Worm (Caenorhabditis elegans) whole organism, late embryonic: Measurements from ENCODE around the gene F40E10.5.

Source experiments
- C08G9.2 ChIP-seq: sonication (generic microtip); optimal IDR thresholded peaks from 2 replicates; lab custom pipeline; 2016; ENCODE audit warnings: mild to moderate bottlenecking, missing genetic modification characterization, moderate library complexity, missing compliant biosample characterization
- C38D4.7 ChIP-seq: fragments of 200-800 bp; sonication (Bioruptor generic); optimal IDR thresholded peaks from 2 replicates; lab custom pipeline; 2018; ENCODE audit warnings: mild to moderate bottlenecking, missing genetic modification characterization, moderate library complexity, missing compliant biosample characterization
- F13H6.1 ChIP-seq: sonication (generic microtip); optimal IDR thresholded peaks from 2 replicates; lab custom pipeline; 2016; ENCODE audit warnings: missing genetic modification characterization, missing compliant biosample characterization
- K09A11.1 ChIP-seq: sonication (generic microtip); optimal IDR thresholded peaks from 2 replicates; lab custom pipeline; 2017; ENCODE audit warnings: antibody characterized with exemption, mild to moderate bottlenecking, missing genetic modification characterization, missing compliant biosample characterization; ENCODE audit not compliant: insufficient read depth
- Y22D7AL.16 ChIP-seq: sonication (generic microtip); optimal IDR thresholded peaks from 2 replicates; lab custom pipeline; 2016; ENCODE audit warnings: missing genetic modification characterization, missing compliant biosample characterization
- ceh-14 ChIP-seq: sonication (generic microtip); optimal IDR thresholded peaks from 2 replicates; lab custom pipeline; 2016; ENCODE audit warnings: missing genotype, missing genetic modification characterization, missing compliant biosample characterization
- ceh-18 ChIP-seq: sonication (generic microtip); optimal IDR thresholded peaks from 2 replicates; lab custom pipeline; 2016; ENCODE audit warnings: missing genetic modification characterization, missing compliant biosample characterization
- ceh-19 ChIP-seq: fragments of 200-800 bp; sonication (Bioruptor generic); optimal IDR thresholded peaks from 2 replicates; lab custom pipeline; 2018; ENCODE audit warnings: mild to moderate bottlenecking, missing genetic modification characterization, missing compliant biosample characterization
- ceh-2 ChIP-seq: sonication (generic microtip); optimal IDR thresholded peaks from 2 replicates; lab custom pipeline; 2016; ENCODE audit warnings: missing genotype, missing genetic modification characterization, missing compliant biosample characterization
- ceh-31 ChIP-seq: sonication (generic microtip); optimal IDR thresholded peaks from 2 replicates; lab custom pipeline; 2016; ENCODE audit warnings: missing genetic modification characterization, missing compliant biosample characterization
- ceh-45 ChIP-seq: fragments of 200-800 bp; sonication (Bioruptor generic); IDR thresholded peaks from 2 replicates; pipeline ENCODE4 v1.3.6; 2022; ENCODE audit warnings: missing genetic modification reagents, missing genetic modification characterization, missing compliant biosample characterization
- ceh-6 ChIP-seq: fragments of 200-800 bp; sonication (Bioruptor generic); optimal IDR thresholded peaks from 2 replicates; lab custom pipeline; 2018; ENCODE audit warnings: mild to moderate bottlenecking, missing genetic modification characterization, missing compliant biosample characterization
- ceh-9 ChIP-seq: sonication (generic microtip); optimal IDR thresholded peaks from 2 replicates; lab custom pipeline; 2016; ENCODE audit warnings: mild to moderate bottlenecking, missing genetic modification characterization, inconsistent platforms, missing compliant biosample characterization
- che-1 ChIP-seq: sonication (generic microtip); optimal IDR thresholded peaks from 2 replicates; lab custom pipeline; 2016; ENCODE audit warnings: mild to moderate bottlenecking, missing genetic modification characterization, missing compliant biosample characterization
- dmd-4 ChIP-seq: sonication (generic microtip); optimal IDR thresholded peaks from 2 replicates; lab custom pipeline; 2016; ENCODE audit warnings: borderline replicate concordance, missing genetic modification characterization, missing compliant biosample characterization
- dve-1 ChIP-seq: sonication (generic microtip); optimal IDR thresholded peaks from 2 replicates; lab custom pipeline; 2017; ENCODE audit warnings: antibody characterized with exemption, mild to moderate bottlenecking, missing genetic modification characterization, missing compliant biosample characterization
- elt-2 ChIP-seq: sonication (generic microtip); optimal IDR thresholded peaks from 2 replicates; lab custom pipeline; 2016; ENCODE audit warnings: missing genetic modification reagents, missing genetic modification characterization, missing compliant biosample characterization
- elt-4 ChIP-seq: sonication (generic microtip); optimal IDR thresholded peaks from 2 replicates; lab custom pipeline; 2016; ENCODE audit warnings: missing genetic modification characterization, missing compliant biosample characterization
- ets-4 ChIP-seq: sonication (generic microtip); optimal IDR thresholded peaks from 2 replicates; lab custom pipeline; 2016; ENCODE audit warnings: missing genetic modification characterization, missing compliant biosample characterization
- eyg-1 ChIP-seq: sonication (generic microtip); optimal IDR thresholded peaks from 2 replicates; lab custom pipeline; 2016; ENCODE audit warnings: missing genotype, missing genetic modification characterization, missing compliant biosample characterization
- fax-1 ChIP-seq: sonication (generic microtip); optimal IDR thresholded peaks from 2 replicates; lab custom pipeline; 2016; ENCODE audit warnings: missing genotype, missing genetic modification characterization, missing compliant biosample characterization
- fkh-10 ChIP-seq: fragments of 150-350 bp; optimal IDR thresholded peaks from 2 replicates; lab custom pipeline; 2014; ENCODE audit warnings: missing biosample characterization, missing genetic modification reagents, missing genetic modification characterization
- gmeb-2 ChIP-seq: sonication (generic microtip); optimal IDR thresholded peaks from 2 replicates; lab custom pipeline; 2016; ENCODE audit warnings: missing genetic modification characterization, inconsistent platforms, missing compliant biosample characterization
- hlh-13 ChIP-seq: fragments of 200-800 bp; sonication (Bioruptor generic); optimal IDR thresholded peaks from 2 replicates; lab custom pipeline; 2018; ENCODE audit warnings: mild to moderate bottlenecking, missing genetic modification characterization, missing compliant biosample characterization
- hlh-15 ChIP-seq: sonication (generic microtip); optimal IDR thresholded peaks from 2 replicates; lab custom pipeline; 2016; ENCODE audit warnings: missing genetic modification characterization, missing compliant biosample characterization
- hlh-8 ChIP-seq: sonication (generic microtip); optimal IDR thresholded peaks from 2 replicates; lab custom pipeline; 2016; ENCODE audit warnings: missing genotype, missing genetic modification characterization, missing compliant biosample characterization
- lin-11 ChIP-seq: fragments of 200-800 bp; sonication (Bioruptor generic); optimal IDR thresholded peaks from 2 replicates; lab custom pipeline; 2018; ENCODE audit warnings: mild to moderate bottlenecking, missing genetic modification characterization, missing compliant biosample characterization
- madf-2 ChIP-seq: sonication (generic microtip); optimal IDR thresholded peaks from 2 replicates; lab custom pipeline; 2017; ENCODE audit warnings: missing genetic modification characterization, missing compliant biosample characterization
- nfya-1 ChIP-seq: sonication (generic microtip); optimal IDR thresholded peaks from 2 replicates; lab custom pipeline; 2017; ENCODE audit warnings: missing genetic modification characterization, mild to moderate bottlenecking, missing compliant biosample characterization, antibody characterized with exemption, moderate library complexity
- nhr-11 ChIP-seq: fragments of 150-350 bp; optimal IDR thresholded peaks from 2 replicates; lab custom pipeline; 2014; ENCODE audit warnings: missing biosample characterization, missing genetic modification characterization
- npax-4 ChIP-seq: sonication (generic microtip); optimal IDR thresholded peaks from 2 replicates; lab custom pipeline; 2016; ENCODE audit warnings: missing genetic modification characterization, missing compliant biosample characterization
- odd-2 ChIP-seq: sonication (generic microtip); optimal IDR thresholded peaks from 2 replicates; lab custom pipeline; 2017; ENCODE audit warnings: antibody characterized with exemption, mild to moderate bottlenecking, missing genetic modification characterization, missing compliant biosample characterization
- pag-3 ChIP-seq: sonication (generic microtip); optimal IDR thresholded peaks from 2 replicates; lab custom pipeline; 2016; ENCODE audit warnings: missing compliant biosample characterization, missing genetic modification characterization, borderline replicate concordance
- pat-9 ChIP-seq: fragments of 200-800 bp; sonication (Bioruptor generic); optimal IDR thresholded peaks from 2 replicates; lab custom pipeline; 2018; ENCODE audit warnings: mild to moderate bottlenecking, missing genetic modification characterization, moderate library complexity, missing compliant biosample characterization
- pax-1 ChIP-seq: fragments of 150-350 bp; optimal IDR thresholded peaks from 2 replicates; lab custom pipeline; 2014; ENCODE audit warnings: missing biosample characterization, missing genetic modification characterization
- pqm-1 ChIP-seq: sonication (generic microtip); optimal IDR thresholded peaks from 2 replicates; lab custom pipeline; 2016; ENCODE audit warnings: missing genetic modification characterization, missing compliant biosample characterization
- ref-2 ChIP-seq: sonication (generic microtip); optimal IDR thresholded peaks from 2 replicates; lab custom pipeline; 2016; ENCODE audit warnings: missing genetic modification characterization, missing compliant biosample characterization
- sdc-2 ChIP-seq: sonication (generic microtip); optimal IDR thresholded peaks from 2 replicates; lab custom pipeline; 2016; ENCODE audit warnings: missing genotype, missing genetic modification characterization, missing compliant biosample characterization
- sox-4 ChIP-seq: sonication (generic microtip); optimal IDR thresholded peaks from 2 replicates; lab custom pipeline; 2017; ENCODE audit warnings: mild to moderate bottlenecking, missing genetic modification characterization, inconsistent platforms, missing compliant biosample characterization
- tbx-2 ChIP-seq: sonication (generic microtip); optimal IDR thresholded peaks from 2 replicates; lab custom pipeline; 2016; ENCODE audit warnings: missing genetic modification characterization, missing compliant biosample characterization
- tbx-7 ChIP-seq: sonication (generic microtip); optimal IDR thresholded peaks from 2 replicates; lab custom pipeline; 2016; ENCODE audit warnings: missing genotype, missing genetic modification characterization, missing compliant biosample characterization
- ttx-3 ChIP-seq: sonication (generic microtip); optimal IDR thresholded peaks from 2 replicates; lab custom pipeline; 2016; ENCODE audit warnings: missing genetic modification reagents, missing genetic modification characterization, missing compliant biosample characterization
- unc-3 ChIP-seq, 2 experiments: fragments of 200-800 bp in 1 of 2; sonication (Bioruptor generic) in 1 of 2; sonication (generic microtip) in 1 of 2; conservative IDR thresholded peaks in 1 of 2; optimal IDR thresholded peaks in 1 of 2; 2 replicates each; pipeline versions ENCODE4 v1.3.6 to Lab custom; 2016 to 2022; ENCODE audit warnings: missing compliant biosample characterization in 2 of 2, missing genetic modification characterization in 2 of 2, missing genetic modification reagents in 1 of 2
- unc-42 ChIP-seq: sonication (generic microtip); optimal IDR thresholded peaks from 2 replicates; lab custom pipeline; 2016; ENCODE audit warnings: missing genotype, missing genetic modification characterization, missing compliant biosample characterization
- unc-86 ChIP-seq: sonication (generic microtip); optimal IDR thresholded peaks from 2 replicates; lab custom pipeline; 2016; ENCODE audit warnings: missing genetic modification characterization, missing compliant biosample characterization
- zip-5 ChIP-seq: sonication (generic microtip); optimal IDR thresholded peaks from 2 replicates; lab custom pipeline; 2016; ENCODE audit warnings: missing genetic modification characterization, missing compliant biosample characterization
- ztf-16 ChIP-seq: sonication (generic microtip); optimal IDR thresholded peaks from 2 replicates; lab custom pipeline; 2017; ENCODE audit warnings: missing genetic modification characterization, missing compliant biosample characterization

The F40E10.5 gene

ce11 chrX:14744496-14744895 is 42.9 kb downstream of the F40E10.5 start:
- TF ChIP-seq dmd-4 (tag; lab: Kevin White, UChicago) (no peak), elt-2 (tag; lab: Kevin White, UChicago) (peak; percentile 0)

ce11 chrX:14745218-14745617 is 43.6 kb downstream of the F40E10.5 start:
- TF ChIP-seq ceh-45 (GFP tag; lab: Robert Waterston, UW) (no peak), unc-42 (no peak), hlh-8 (tag; lab: Kevin White, UChicago) (no peak), sdc-2 (tag; lab: Kevin White, UChicago) (no peak), madf-2 (tag; lab: Kevin White, UChicago) (no peak), ceh-9 (tag; lab: Kevin White, UChicago) (no peak), fkh-10 (no peak), C38D4.7 (no peak), Y22D7AL.16 (no peak), zip-5 (tag; lab: Kevin White, UChicago) (no peak), elt-4 (tag; lab: Kevin White, UChicago) (no peak), ceh-6 (GFP tag; lab: Kevin White, UChicago) (no peak), F13H6.1 (tag; lab: Kevin White, UChicago) (no peak), C08G9.2 (no peak), nfya-1 (tag; lab: Kevin White, UChicago) (no peak), ceh-18 (tag; lab: Kevin White, UChicago) (no peak), K09A11.1 (tag; lab: Kevin White, UChicago) (no peak), lin-11 (no peak)

ce11 chrX:14746948-14747347 is 45.4 kb downstream of the F40E10.5 start, which contains the start of gene C05G5.2:
TSS of gene C05G5.2 (plus strand) at chrX:14747303.
- no peak for TF ChIP-seq fkh-10
- TF ChIP-seq sdc-2 (tag; lab: Kevin White, UChicago), result peak; percentile 68
- TF ChIP-seq ztf-16 (tag; lab: Kevin White, UChicago), result no peak
- peak; percentile 6 for TF ChIP-seq pat-9 (tag; lab: Kevin White, UChicago)
- TF ChIP-seq tbx-7 (tag; lab: Kevin White, UChicago), result no peak
- TF ChIP-seq unc-3 (GFP tag; conservative IDR thresholded peaks at IDR 0.05; lab: Robert Waterston, UW), result no peak
- no peak for TF ChIP-seq unc-3 (tag; optimal IDR thresholded peaks at IDR 0.05; lab: Kevin White, UChicago)
- TF ChIP-seq unc-86 (tag; lab: Kevin White, UChicago), result peak; percentile 18
- TF ChIP-seq ceh-31 (tag; lab: Kevin White, UChicago), result peak; percentile 59
- TF ChIP-seq fax-1 (tag; lab: Kevin White, UChicago), result peak; percentile 4
- TF ChIP-seq ets-4 (tag; lab: Kevin White, UChicago), result peak; percentile 5
- TF ChIP-seq gmeb-2, result no peak
- TF ChIP-seq ceh-2 (tag; lab: Kevin White, UChicago), result no peak
- TF ChIP-seq ceh-6 (GFP tag; lab: Kevin White, UChicago), result no peak
- TF ChIP-seq sox-4 (tag; lab: Kevin White, UChicago), result no peak
- no peak for TF ChIP-seq ttx-3
- peak; percentile 70 for TF ChIP-seq unc-42
- no peak for TF ChIP-seq ceh-9 (tag; lab: Kevin White, UChicago)
- TF ChIP-seq hlh-15 (tag; lab: Kevin White, UChicago), result no peak
- no peak for TF ChIP-seq hlh-13
- TF ChIP-seq pax-1 (tag; lab: Kevin White, UChicago), result no peak
- TF ChIP-seq nhr-11, result no peak
- TF ChIP-seq F13H6.1 (tag; lab: Kevin White, UChicago), result no peak
- no peak for TF ChIP-seq odd-2 (tag; lab: Kevin White, UChicago)
- peak; percentile 40 for TF ChIP-seq ceh-19 (GFP tag; lab: Kevin White, UChicago)
- no peak for TF ChIP-seq C38D4.7
- TF ChIP-seq C08G9.2, result peak; percentile 32
- TF ChIP-seq ceh-18 (tag; lab: Kevin White, UChicago), result peak; percentile 73
- peak; percentile 72 for TF ChIP-seq nfya-1 (tag; lab: Kevin White, UChicago)
- no peak for TF ChIP-seq dmd-4 (tag; lab: Kevin White, UChicago)
- TF ChIP-seq npax-4 (tag; lab: Kevin White, UChicago), result no peak
- TF ChIP-seq pag-3 (tag; lab: Kevin White, UChicago), result no peak
- peak; percentile 13 for TF ChIP-seq pqm-1 (tag; lab: Kevin White, UChicago)
- peak; percentile 65 for TF ChIP-seq ceh-14 (tag; lab: Kevin White, UChicago)
- peak; percentile 52 for TF ChIP-seq ref-2 (tag; lab: Kevin White, UChicago)
- TF ChIP-seq eyg-1, result no peak
- no peak for TF ChIP-seq che-1 (tag; lab: Kevin White, UChicago)
- no peak for TF ChIP-seq Y22D7AL.16
- no peak for TF ChIP-seq madf-2 (tag; lab: Kevin White, UChicago)
- TF ChIP-seq dve-1 (tag; lab: Kevin White, UChicago), result peak; percentile 46
- TF ChIP-seq tbx-2 (tag; lab: Kevin White, UChicago), result peak; percentile 77
